Worm (Caenorhabditis elegans) whole organism, L1 larva: ENCODE results near the gene F19F10.1.

Experiments
- aha-1 ChIP-seq: fragments of 150-350 bp; optimal IDR thresholded peaks from 2 replicates; lab custom pipeline; 2014; ENCODE audit warnings: missing biosample characterization, missing genetic modification characterization
- ceh-63 ChIP-seq: fragments of 200-800 bp; sonication (Bioruptor generic); optimal IDR thresholded peaks from 2 replicates; lab custom pipeline; 2018; ENCODE audit warnings: mild to moderate bottlenecking, missing genetic modification characterization, missing compliant biosample characterization
- lin-13 ChIP-seq: fragments of 150-350 bp; optimal IDR thresholded peaks from 2 replicates; lab custom pipeline; 2014; ENCODE audit warnings: missing biosample characterization, missing genetic modification reagents, missing genetic modification characterization
- lin-15B ChIP-seq: fragments of 150-350 bp; sonication (generic microtip); optimal IDR thresholded peaks from 3 replicates; lab custom pipeline; 2014; ENCODE audit warnings: missing biosample characterization, missing genetic modification characterization
- rnt-1 ChIP-seq: sonication (generic microtip); optimal IDR thresholded peaks from 2 replicates; lab custom pipeline; 2016; ENCODE audit warnings: mild to moderate bottlenecking, missing genetic modification characterization, moderate library complexity, missing compliant biosample characterization
- snpc-4 ChIP-seq: fragments of 150-350 bp; optimal IDR thresholded peaks from 2 replicates; lab custom pipeline; 2014; ENCODE audit warnings: missing biosample characterization, missing genetic modification characterization
- sup-37 ChIP-seq: fragments of 200-800 bp; sonication (Bioruptor generic); optimal IDR thresholded peaks from 2 replicates; lab custom pipeline; 2018; ENCODE audit warnings: mild to moderate bottlenecking, missing genetic modification characterization, missing compliant biosample characterization
- unc-30 ChIP-seq: sonication (generic microtip); optimal IDR thresholded peaks from 2 replicates; lab custom pipeline; 2017; ENCODE audit warnings: missing biosample characterization, missing genetic modification characterization

DNA sequence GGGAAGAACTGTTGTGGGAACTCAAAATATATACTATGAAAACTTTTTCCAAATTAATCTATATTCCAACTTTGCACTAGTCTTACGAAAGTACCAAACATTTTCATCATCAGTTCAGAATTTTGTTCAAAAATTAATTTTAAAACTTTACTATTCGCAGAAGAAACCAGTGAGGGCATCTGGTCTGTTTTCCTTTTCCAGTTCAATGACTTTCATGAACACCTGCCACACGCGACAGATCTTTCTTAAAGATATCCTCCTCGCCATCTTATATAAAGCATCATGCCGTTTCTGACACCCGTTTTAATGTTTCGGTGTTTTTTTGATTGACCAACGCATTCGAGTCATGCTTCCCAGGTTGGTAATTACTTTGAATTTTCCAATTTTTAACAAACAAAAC, 30.1 kb upstream of the F19F10.1 start, which contains the start of gene C54F6.3:
- TF ChIP-seq sup-37 (GFP tag; lab: Kevin White, UChicago) (no peak), aha-1 (no peak), unc-30 (tag; lab: Kevin White, UChicago) (no peak), snpc-4 (tag; lab: Kevin White, UChicago) (no peak), rnt-1 (tag; lab: Kevin White, UChicago) (no peak), lin-13 (GFP tag; lab: Kevin White, UChicago) (no peak), lin-15B (no peak), ceh-63 (GFP tag; lab: Kevin White, UChicago) (no peak)
